Fruit fly (Drosophila melanogaster) whole organism, embryonic: ENCODE measurements around the gene Atg12.

Experiments used
- CG15696 ChIP-seq: fragments of 200-800 bp; sonication (Bioruptor generic); optimal IDR thresholded peaks from 2 replicates; lab custom pipeline; 2019; ENCODE audit warnings: missing biosample characterization, mild to moderate bottlenecking, missing genetic modification characterization, moderate library complexity
- Gug ChIP-seq: fragments of 200-800 bp; sonication (Bioruptor generic); IDR thresholded peaks from 4 replicates; pipeline ENCODE4 v1.3.6; 2022; ENCODE audit warnings: missing biosample characterization, missing genetic modification characterization
- prd ChIP-seq, 3 experiments: fragments of >200 bp in 2 of 3; fragments of 200-800 bp in 1 of 3; sonication (Bioruptor generic) in 1 of 3; optimal IDR thresholded peaks in 2 of 3; IDR thresholded peaks in 1 of 3; 2 replicates in 2 of 3; 3 replicates in 1 of 3; pipeline versions ENCODE4 v1.3.6 to Lab custom; 2017 to 2022; ENCODE audit warnings: missing biosample characterization in 1 of 3, missing genetic modification characterization in 1 of 3
- pzg ChIP-seq: fragments of 200-800 bp; sonication (Bioruptor generic); optimal IDR thresholded peaks from 3 replicates; lab custom pipeline; 2018; ENCODE audit warnings: missing biosample characterization, mild to moderate bottlenecking, missing genetic modification characterization, moderate library complexity

DNA sequence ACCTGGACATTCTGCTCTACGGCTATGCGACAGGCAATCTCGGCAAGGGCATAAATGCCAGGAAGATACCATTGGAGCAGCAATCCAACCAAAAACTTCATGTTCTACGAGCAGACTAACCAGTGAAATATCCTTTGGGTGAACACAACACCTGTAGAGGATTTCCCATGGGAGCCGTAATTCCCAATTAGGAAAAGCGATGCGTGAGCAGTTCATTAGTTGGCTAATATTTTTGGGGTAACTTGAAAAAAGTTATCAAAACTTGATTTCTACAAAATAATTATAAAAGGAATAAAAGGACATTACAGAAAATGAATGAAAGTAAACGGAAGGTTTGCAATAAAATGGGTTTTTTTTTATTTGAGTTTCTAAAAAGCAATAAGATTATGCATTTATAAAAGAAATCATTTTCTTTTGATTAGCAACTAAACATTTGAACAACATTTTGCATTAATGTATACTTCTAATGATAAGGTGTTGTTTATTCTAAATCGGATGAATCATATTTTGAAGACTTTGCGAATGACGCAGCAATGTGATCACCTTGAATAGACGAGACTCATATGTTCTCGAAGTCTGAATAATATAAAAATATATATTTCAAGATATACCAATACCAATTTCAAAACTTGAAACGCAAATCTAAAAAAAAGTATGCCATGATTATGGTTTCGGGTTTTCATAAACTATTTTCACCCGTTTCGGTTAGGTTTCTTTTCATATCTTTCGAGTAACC, 9.3 kb upstream of the Atg12 start, which contains the start of the genes Ir68b and CG34241:
- TF ChIP-seq CG15696, result no peak
- TF ChIP-seq pzg, result no peak
- TF ChIP-seq Gug (GFP tag; lab: Robert Waterston, UW), result no peak
- no peak for TF ChIP-seq prd (optimal IDR thresholded peaks at IDR 0.05; lab: Kevin White, UChicago)
- TF ChIP-seq prd (GFP tag; IDR thresholded peaks at IDR 0.05; lab: Robert Waterston, UW), result no peak
